Worm (Caenorhabditis elegans) whole organism, L1 larva: ENCODE results near the gene pes-5.
A peak's percentile ranks its signal among the peaks of the same experiment; 100 is the strongest.

Experiments used
- C04F5.9 ChIP-seq: sonication (generic microtip); optimal IDR thresholded peaks from 2 replicates; lab custom pipeline; 2016; ENCODE audit warnings: missing genetic modification characterization, missing compliant biosample characterization
- C34B4.2 ChIP-seq: sonication (generic microtip); optimal IDR thresholded peaks from 2 replicates; lab custom pipeline; 2017; ENCODE audit warnings: mild to moderate bottlenecking, missing genetic modification characterization, missing compliant biosample characterization
- F16B12.6 ChIP-seq: fragments of 150-350 bp; optimal IDR thresholded peaks from 2 replicates; lab custom pipeline; 2014; ENCODE audit warnings: missing biosample characterization, missing genetic modification characterization
- aha-1 ChIP-seq: fragments of 150-350 bp; optimal IDR thresholded peaks from 2 replicates; lab custom pipeline; 2014; ENCODE audit warnings: missing biosample characterization, missing genetic modification characterization
- alr-1 ChIP-seq: fragments of 200-800 bp; sonication (Bioruptor generic); optimal IDR thresholded peaks from 2 replicates; lab custom pipeline; 2018; ENCODE audit warnings: borderline replicate concordance, mild to moderate bottlenecking, missing genetic modification characterization, missing compliant biosample characterization
- ama-1 ChIP-seq: fragments of 150-350 bp; optimal IDR thresholded peaks from 2 replicates; lab custom pipeline; 2014
- ceh-8 ChIP-seq: fragments of 200-800 bp; sonication (Bioruptor generic); optimal IDR thresholded peaks from 2 replicates; lab custom pipeline; 2018; ENCODE audit warnings: mild to moderate bottlenecking, missing genetic modification characterization, moderate library complexity, missing compliant biosample characterization
- ceh-90 ChIP-seq: sonication (generic microtip); optimal IDR thresholded peaks from 2 replicates; lab custom pipeline; 2016; ENCODE audit warnings: missing genetic modification characterization, missing compliant biosample characterization
- ces-1 ChIP-seq: fragments of 150-350 bp; optimal IDR thresholded peaks from 2 replicates; lab custom pipeline; 2014; ENCODE audit warnings: missing biosample characterization, missing genetic modification reagents, missing genetic modification characterization
- efl-1 ChIP-seq, 4 experiments: fragments of 150-350 bp; optimal IDR thresholded peaks in 3 of 4; peaks in 1 of 4; 1 replicate in 1 of 4; 2 replicates in 3 of 4; lab custom pipeline; 2014; ENCODE audit warnings: missing biosample characterization in 2 of 4, missing genetic modification characterization in 2 of 4, missing genetic modification reagents in 2 of 4
- efl-3 ChIP-seq: fragments of 200-800 bp; sonication (Bioruptor generic); optimal IDR thresholded peaks from 2 replicates; lab custom pipeline; 2018; ENCODE audit warnings: mild to moderate bottlenecking, missing genetic modification characterization, missing compliant biosample characterization
- egl-13 ChIP-seq: sonication (generic microtip); optimal IDR thresholded peaks from 2 replicates; lab custom pipeline; 2016; ENCODE audit warnings: missing genotype, missing genetic modification reagents, missing genetic modification characterization, missing compliant biosample characterization
- egl-27 ChIP-seq, 2 experiments: fragments of 150-350 bp in 1 of 2; sonication (generic microtip); optimal IDR thresholded peaks; 3 replicates each; lab custom pipeline; 2017 to 2018; ENCODE audit warnings: missing biosample characterization in 2 of 2, missing genetic modification characterization in 2 of 2, missing genetic modification reagents in 2 of 2
- elt-2 ChIP-seq: sonication (generic microtip); optimal IDR thresholded peaks from 2 replicates; lab custom pipeline; 2016; ENCODE audit warnings: missing genetic modification characterization, mild to moderate bottlenecking, inconsistent platforms, missing compliant biosample characterization, missing genetic modification reagents
- fkh-4 ChIP-seq: sonication (generic microtip); optimal IDR thresholded peaks from 2 replicates; lab custom pipeline; 2016; ENCODE audit warnings: missing compliant biosample characterization, missing genetic modification characterization, borderline replicate concordance
- fkh-8 ChIP-seq: sonication (generic microtip); optimal IDR thresholded peaks from 2 replicates; lab custom pipeline; 2016; ENCODE audit warnings: mild to moderate bottlenecking, missing genetic modification characterization, missing compliant biosample characterization
- fos-1 ChIP-seq: fragments of 150-350 bp; optimal IDR thresholded peaks from 2 replicates; lab custom pipeline; 2014; ENCODE audit warnings: missing biosample characterization, missing genetic modification characterization
- grh-1 ChIP-seq: fragments of 200-800 bp; sonication (Bioruptor generic); IDR thresholded peaks from 2 replicates; pipeline ENCODE4 v1.3.6; 2022; ENCODE audit warnings: missing genetic modification reagents, missing genetic modification characterization, missing compliant biosample characterization
- hpl-2 ChIP-seq: fragments of 150-350 bp; optimal IDR thresholded peaks from 2 replicates; lab custom pipeline; 2014; ENCODE audit warnings: missing biosample characterization, missing genetic modification reagents, missing genetic modification characterization
- irx-1 ChIP-seq: sonication (generic microtip); optimal IDR thresholded peaks from 2 replicates; lab custom pipeline; 2016; ENCODE audit warnings: missing genetic modification characterization, missing compliant biosample characterization
- isw-1 ChIP-seq: fragments of 200-800 bp; sonication (Bioruptor generic); IDR thresholded peaks from 2 replicates; pipeline ENCODE4 v1.3.6; 2022; ENCODE audit warnings: missing genetic modification characterization, missing compliant biosample characterization
- lin-39 ChIP-seq: fragments of 150-350 bp; optimal IDR thresholded peaks from 2 replicates; lab custom pipeline; 2014; ENCODE audit warnings: missing biosample characterization, missing genetic modification reagents, missing genetic modification characterization
- lsy-2 ChIP-seq, 2 experiments: fragments of 150-350 bp; optimal IDR thresholded peaks; 2 replicates each; lab custom pipeline; 2014; ENCODE audit warnings: missing biosample characterization in 2 of 2, missing genetic modification characterization in 2 of 2
- mab-9 ChIP-seq: fragments of 200-800 bp; sonication (Bioruptor generic); IDR thresholded peaks from 2 replicates; pipeline ENCODE4 v1.3.6; 2022; ENCODE audit warnings: missing genetic modification reagents, missing genetic modification characterization, missing compliant biosample characterization
- mdl-1 ChIP-seq, 2 experiments: fragments of 150-350 bp; optimal IDR thresholded peaks; 2 replicates each; lab custom pipeline; 2014 to 2017; ENCODE audit warnings: missing biosample characterization in 2 of 2, missing genetic modification characterization in 2 of 2, inconsistent platforms in 1 of 2
- mep-1 ChIP-seq: fragments of 150-350 bp; optimal IDR thresholded peaks from 2 replicates; lab custom pipeline; 2014; ENCODE audit warnings: missing biosample characterization, missing genetic modification characterization
- nhr-12 ChIP-seq: sonication (generic microtip); optimal IDR thresholded peaks from 2 replicates; lab custom pipeline; 2017; ENCODE audit warnings: missing biosample characterization, missing genetic modification characterization
- nhr-19 ChIP-seq: fragments of 200-800 bp; sonication (Bioruptor generic); conservative IDR thresholded peaks from 2 replicates; pipeline ENCODE4 v1.3.6; 2022; ENCODE audit warnings: missing genetic modification characterization, missing compliant biosample characterization
- nhr-47 ChIP-seq: sonication (generic microtip); optimal IDR thresholded peaks from 2 replicates; lab custom pipeline; 2016; ENCODE audit warnings: mild to moderate bottlenecking, missing genetic modification characterization, moderate library complexity, missing compliant biosample characterization
- nhr-76 ChIP-seq: sonication (generic microtip); optimal IDR thresholded peaks from 2 replicates; lab custom pipeline; 2017; ENCODE audit warnings: missing biosample characterization, missing genetic modification characterization
- nhr-77 ChIP-seq: fragments of 150-350 bp; optimal IDR thresholded peaks from 2 replicates; lab custom pipeline; 2014; ENCODE audit warnings: missing biosample characterization, missing genetic modification characterization
- nhr-84 ChIP-seq: sonication (generic microtip); optimal IDR thresholded peaks from 2 replicates; lab custom pipeline; 2017; ENCODE audit warnings: missing biosample characterization, missing genetic modification characterization
- nhr-85 ChIP-seq: sonication (generic microtip); peaks from one replicate; lab custom pipeline; 2016; ENCODE audit warnings: missing genetic modification characterization, inconsistent platforms, missing compliant biosample characterization
- pag-3 ChIP-seq: sonication (generic microtip); optimal IDR thresholded peaks from 2 replicates; lab custom pipeline; 2017; ENCODE audit warnings: missing genetic modification characterization, mild to moderate bottlenecking, missing compliant biosample characterization, antibody characterized with exemption, borderline replicate concordance; ENCODE audit not compliant: insufficient read depth
- pqm-1 ChIP-seq: sonication (generic microtip); optimal IDR thresholded peaks from 3 replicates; lab custom pipeline; 2017; ENCODE audit warnings: missing biosample characterization, missing genetic modification characterization
- skn-1 ChIP-seq: fragments of 150-350 bp; optimal IDR thresholded peaks from 2 replicates; lab custom pipeline; 2014; ENCODE audit warnings: missing biosample characterization, missing genetic modification characterization
- snu-23 ChIP-seq: sonication (generic microtip); optimal IDR thresholded peaks from 2 replicates; lab custom pipeline; 2016; ENCODE audit warnings: missing genetic modification characterization, missing compliant biosample characterization
- sox-4 ChIP-seq: sonication (generic microtip); optimal IDR thresholded peaks from 2 replicates; lab custom pipeline; 2016; ENCODE audit warnings: missing genetic modification characterization, missing compliant biosample characterization
- sptf-1 ChIP-seq: fragments of 150-350 bp; optimal IDR thresholded peaks from 2 replicates; lab custom pipeline; 2014; ENCODE audit warnings: missing biosample characterization, missing genetic modification characterization
- swsn-7 ChIP-seq: sonication (generic microtip); optimal IDR thresholded peaks from 2 replicates; lab custom pipeline; 2016; ENCODE audit warnings: missing genetic modification characterization, missing compliant biosample characterization
- tlp-1 ChIP-seq: fragments of 150-350 bp; optimal IDR thresholded peaks from 2 replicates; lab custom pipeline; 2014; ENCODE audit warnings: missing biosample characterization, missing genetic modification characterization
- unc-30 ChIP-seq: sonication (generic microtip); optimal IDR thresholded peaks from 2 replicates; lab custom pipeline; 2017; ENCODE audit warnings: missing biosample characterization, missing genetic modification characterization
- unc-86 ChIP-seq: sonication (generic microtip); optimal IDR thresholded peaks from 2 replicates; lab custom pipeline; 2016; ENCODE audit warnings: missing genetic modification characterization, missing compliant biosample characterization
- unc-98 ChIP-seq: fragments of 200-800 bp; sonication (Bioruptor generic); IDR thresholded peaks from 2 replicates; pipeline ENCODE4 v1.3.6; 2022; ENCODE audit warnings: missing genetic modification characterization, missing compliant biosample characterization
- vab-15 ChIP-seq: sonication (generic microtip); optimal IDR thresholded peaks from 2 replicates; lab custom pipeline; 2017; ENCODE audit warnings: missing genotype, mild to moderate bottlenecking, missing genetic modification characterization, missing compliant biosample characterization
- xbp-1 ChIP-seq: sonication (generic microtip); optimal IDR thresholded peaks from 2 replicates; lab custom pipeline; 2016; ENCODE audit warnings: missing genetic modification characterization, missing compliant biosample characterization
- ztf-11 ChIP-seq, 2 experiments: sonication (generic microtip); optimal IDR thresholded peaks; 2 replicates each; lab custom pipeline; 2016 to 2017; ENCODE audit warnings: missing genetic modification characterization in 2 of 2, missing biosample characterization in 1 of 2, missing compliant biosample characterization in 1 of 2
- ztf-4 ChIP-seq: fragments of 150-350 bp; optimal IDR thresholded peaks from 2 replicates; lab custom pipeline; 2014; ENCODE audit warnings: missing biosample characterization, missing genetic modification characterization

Gene pes-5

ce11 chrII:11830601-11831000 is 781 bp upstream of the pes-5 start (continued):
- TF ChIP-seq unc-86 (tag; lab: Kevin White, UChicago) (no peak), vab-15 (tag; lab: Kevin White, UChicago) (no peak), efl-3 (GFP tag; lab: Kevin White, UChicago) (no peak), F16B12.6 (tag; lab: Kevin White, UChicago) (no peak), hpl-2 (no peak), lin-39 (tag; lab: Kevin White, UChicago) (no peak), pag-3 (tag; lab: Kevin White, UChicago) (no peak), C04F5.9 (no peak), skn-1 (tag; lab: Kevin White, UChicago) (no peak), fkh-4 (tag; lab: Kevin White, UChicago) (no peak), efl-1 (optimal IDR thresholded peaks at IDR 0.05; lab: Kevin White, UChicago) (peak; percentile 38 to 53), efl-1 (GFP tag; optimal IDR thresholded peaks at IDR 0.05 in 1 of 2; lab: Kevin White, UChicago) (peak; percentile 49 to 91), ztf-11 (tag; optimal IDR thresholded peaks at IDR 0.05; lab: Kevin White, UChicago) (no peak), egl-27 (tag; optimal IDR thresholded peaks at IDR 0.05; lab: Kevin White, UChicago) (no peak), nhr-77 (tag; lab: Kevin White, UChicago) (no peak), aha-1 (no peak), fos-1 (no peak), ceh-90 (tag; lab: Kevin White, UChicago) (no peak), nhr-85 (tag; lab: Kevin White, UChicago) (peak; percentile 45), ama-1 (lab: Kevin White, UChicago) (no peak), mdl-1 (tag; optimal IDR thresholded peaks at IDR 0.05; lab: Kevin White, UChicago) (peak in 1 of 2 experiments; percentile 65), irx-1 (tag; lab: Kevin White, UChicago) (no peak), unc-30 (tag; lab: Kevin White, UChicago) (no peak), sptf-1 (no peak), lsy-2 (tag; optimal IDR thresholded peaks at IDR 0.05; lab: Kevin White, UChicago) (peak in 1 of 2 experiments; percentile 62), mab-9 (GFP tag; lab: Robert Waterston, UW) (no peak), ztf-4 (tag; lab: Kevin White, UChicago) (no peak), nhr-84 (tag; lab: Kevin White, UChicago) (no peak), sox-4 (tag; lab: Kevin White, UChicago) (no peak), egl-13 (tag; lab: Kevin White, UChicago) (no peak), grh-1 (no peak), alr-1 (tag; lab: Kevin White, UChicago) (no peak), nhr-76 (no peak), pqm-1 (no peak), isw-1 (GFP tag; lab: Robert Waterston, UW) (no peak), tlp-1 (no peak), C34B4.2 (no peak), xbp-1 (tag; lab: Kevin White, UChicago) (no peak), nhr-47 (tag; lab: Kevin White, UChicago) (no peak), mep-1 (peak; percentile 34), swsn-7 (no peak), elt-2 (tag; lab: Kevin White, UChicago) (no peak), nhr-19 (GFP tag; lab: Robert Waterston, UW) (no peak), snu-23 (peak; percentile 59), ceh-8 (GFP tag; lab: Kevin White, UChicago) (no peak), ces-1 (GFP tag; lab: Kevin White, UChicago) (no peak), nhr-12 (no peak), fkh-8 (tag; lab: Kevin White, UChicago) (no peak), unc-98 (no peak)
